Fruit fly (Drosophila melanogaster): Measurements from ENCODE around the gene CG5577.

The CG5577 gene

dm6 chr3L:17846982-17847355 is 5.7 kb upstream of the CG5577 start:
- peak; percentile 36 for TF ChIP-seq Deaf1 (tag; optimal IDR thresholded peaks at IDR 0.05)
- no peak for TF ChIP-seq exex (tag; optimal IDR thresholded peaks at IDR 0.05)
- no peak for TF ChIP-seq Fer2 (tag; optimal IDR thresholded peaks at IDR 0.05)
- peak; percentile 83 for TF ChIP-seq amos (GFP tag; IDR thresholded peaks at IDR 0.05; ENCODE audit: partially characterized antibody)
- peak; percentile 58; the same call in 1 of the 2 replicates for TF ChIP-seq inv (GFP tag; IDR thresholded peaks at IDR 0.05; ENCODE audit: partially characterized antibody)
- TF ChIP-seq HmgZ (tag; optimal IDR thresholded peaks at IDR 0.05): peak; percentile 15
- TF ChIP-seq MBD-R2 (GFP tag; IDR thresholded peaks at IDR 0.05): peak; percentile 29; the same call in 1 of the 2 replicates
- TF ChIP-seq sens (GFP tag): peak; percentile 76
- peak; percentile 30 for TF ChIP-seq fu2 (GFP tag; optimal IDR thresholded peaks at IDR 0.05)
- peak; percentile 62; the same call in 2 of the 3 replicates for TF ChIP-seq Doc3 (GFP tag; IDR thresholded peaks at IDR 0.05; ENCODE audit: partially characterized antibody)
- no peak for TF ChIP-seq Dip3 (GFP tag; optimal IDR thresholded peaks at IDR 0.05)
- TF ChIP-seq nerfin-2 (GFP tag; IDR thresholded peaks at IDR 0.05; ENCODE audit: partially characterized antibody): peak; percentile 68
- TF ChIP-seq CG3163 (GFP tag; optimal IDR thresholded peaks at IDR 0.05): no peak
- TF ChIP-seq chm (GFP tag; IDR thresholded peaks at IDR 0.05): no peak
- TF ChIP-seq CG34422 (GFP tag; IDR thresholded peaks at IDR 0.05): peak; percentile 66
- TF ChIP-seq Scr (GFP tag; IDR thresholded peaks at IDR 0.05; ENCODE audit: partially characterized antibody): peak; percentile 74
- TF ChIP-seq Drgx (GFP tag; IDR thresholded peaks at IDR 0.05): peak; percentile 20; the same call in 1 of the 2 replicates
- no peak for TF ChIP-seq pho (GFP tag; optimal IDR thresholded peaks at IDR 0.05)
- peak; percentile 75 for TF ChIP-seq ftz-f1 (GFP tag; optimal IDR thresholded peaks at IDR 0.05)
- TF ChIP-seq B-H2 (GFP tag; optimal IDR thresholded peaks at IDR 0.05): no peak
- no peak for TF ChIP-seq CG12769 (tag; optimal IDR thresholded peaks at IDR 0.05)
- no peak for TF ChIP-seq pnt (GFP tag; optimal IDR thresholded peaks at IDR 0.05)
- no peak for TF ChIP-seq CG2712 (tag; optimal IDR thresholded peaks at IDR 0.05)
- TF ChIP-seq E2f2 (GFP tag; IDR thresholded peaks at IDR 0.05): peak; percentile 48
- TF ChIP-seq p53 (GFP tag; optimal IDR thresholded peaks at IDR 0.05): no peak
- TF ChIP-seq crol (GFP tag; IDR thresholded peaks at IDR 0.05): peak; percentile 56
- peak; percentile 6; the same call in 1 of the 3 replicates for TF ChIP-seq Dbx (GFP tag; IDR thresholded peaks at IDR 0.05)
- no peak for TF ChIP-seq CG17361 (GFP tag; IDR thresholded peaks at IDR 0.05)
- TF ChIP-seq CG8290 (GFP tag; optimal IDR thresholded peaks at IDR 0.05): no peak
- peak in 1 of 2 experiments; percentile 64 for TF ChIP-seq CG8290 (tag; optimal IDR thresholded peaks at IDR 0.05)
- TF ChIP-seq CG8478 (optimal IDR thresholded peaks at IDR 0.05): no peak
- TF ChIP-seq dimm (GFP tag; IDR thresholded peaks at IDR 0.05): no peak
- no peak for TF ChIP-seq CG1792 (GFP tag; optimal IDR thresholded peaks at IDR 0.05)
- TF ChIP-seq mam (GFP tag; optimal IDR thresholded peaks at IDR 0.05): peak; percentile 21
- no peak for TF ChIP-seq CG6854 (GFP tag; optimal IDR thresholded peaks at IDR 0.05)
- no peak for TF ChIP-seq CG6813 (GFP tag; optimal IDR thresholded peaks at IDR 0.05)
- no peak for TF ChIP-seq PHDP (tag; optimal IDR thresholded peaks at IDR 0.05)
- TF ChIP-seq chinmo (GFP tag; IDR thresholded peaks at IDR 0.05; ENCODE audit: partially characterized antibody): 0 out of 4 replicates have a peak, but pooled peaks have one; percentile 62
- TF ChIP-seq Pdp1 (GFP tag; optimal IDR thresholded peaks at IDR 0.05): peak in 1 of 2 experiments; percentile 99
- TF ChIP-seq fd96Cb (tag; optimal IDR thresholded peaks at IDR 0.05): no peak
- TF ChIP-seq D19A (tag; optimal IDR thresholded peaks at IDR 0.05): no peak
- TF ChIP-seq CG5180 (GFP tag; optimal IDR thresholded peaks at IDR 0.05): peak; percentile 63
- TF ChIP-seq shn (GFP tag; optimal IDR thresholded peaks at IDR 0.05): peak; percentile 10
- TF ChIP-seq bigmax (GFP tag; optimal IDR thresholded peaks at IDR 0.05): peak; percentile 75
- TF ChIP-seq hbn (GFP tag; IDR thresholded peaks at IDR 0.05; ENCODE audit: partially characterized antibody): peak; percentile 52
- no peak for TF ChIP-seq tll (GFP tag; optimal IDR thresholded peaks at IDR 0.05)
- peak; percentile 78 for TF ChIP-seq CG42726 (GFP tag; IDR thresholded peaks at IDR 0.05; ENCODE audit: partially characterized antibody)
- peak; percentile 45 for TF ChIP-seq Sry-δ (GFP tag; optimal IDR thresholded peaks at IDR 0.05)
- TF ChIP-seq CG12219 (GFP tag; optimal IDR thresholded peaks at IDR 0.05): no peak
- peak; percentile 66 for TF ChIP-seq CG9932 (GFP tag; IDR thresholded peaks at IDR 0.05)
- no peak for TF ChIP-seq CG10366 (GFP tag; IDR thresholded peaks at IDR 0.05)

All from whole organism, embryonic.